Worm (Caenorhabditis elegans): ENCODE measurements around the gene C03B8.3.

DNA sequence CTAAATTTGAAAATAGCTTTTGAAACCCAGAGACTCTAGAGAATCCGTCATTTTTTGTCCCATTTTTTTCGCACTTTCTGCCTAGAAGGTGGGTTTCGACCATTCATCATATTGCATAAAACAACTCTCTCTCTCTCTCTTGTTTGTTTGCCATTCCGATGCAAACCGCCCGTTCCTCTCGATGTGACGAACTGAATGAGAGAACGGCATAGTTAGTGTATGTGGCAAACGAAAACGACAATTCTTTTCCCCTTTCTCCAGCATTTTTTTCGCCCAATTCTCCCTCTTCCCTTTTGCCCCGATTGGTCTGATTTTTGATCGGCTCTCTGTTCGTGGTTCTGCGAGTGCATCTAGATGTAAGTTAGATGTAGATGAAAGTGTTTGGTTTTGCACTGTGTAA, 9.4 kb downstream of the C03B8.3 start:
- TF ChIP-seq T22C8.4 (GFP tag; IDR thresholded peaks at IDR 0.05) (no peak), ztf-29 (GFP tag; IDR thresholded peaks at IDR 0.05) (no peak), med-1 (GFP tag; optimal IDR thresholded peaks at IDR 0.05; ENCODE audit: insufficient read depth) (no peak)

Data from whole organism, midembryonic.